Worm (Caenorhabditis elegans) whole organism, L2 larva: Measurements from ENCODE around the gene mask-1.
A peak's percentile ranks its signal among the peaks of the same experiment; 100 is the strongest.

ENCODE experiments used
- C34F6.9 ChIP-seq: fragments of 150-350 bp; optimal IDR thresholded peaks from 2 replicates; lab custom pipeline; 2014; ENCODE audit warnings: missing biosample characterization, missing genetic modification characterization
- F13H6.1 ChIP-seq: sonication (generic microtip); optimal IDR thresholded peaks from 2 replicates; lab custom pipeline; 2016; ENCODE audit warnings: missing genetic modification characterization, missing compliant biosample characterization
- R02D3.7 ChIP-seq: fragments of 150-350 bp; optimal IDR thresholded peaks from 2 replicates; lab custom pipeline; 2014; ENCODE audit warnings: missing biosample characterization, missing genetic modification characterization
- Y55F3AM.14 ChIP-seq: fragments of 200-800 bp; sonication (Bioruptor generic); optimal IDR thresholded peaks from 2 replicates; lab custom pipeline; 2018; ENCODE audit warnings: mild to moderate bottlenecking, missing genetic modification characterization, missing compliant biosample characterization
- ZK546.5 ChIP-seq: sonication (generic microtip); optimal IDR thresholded peaks from 2 replicates; lab custom pipeline; 2017; ENCODE audit warnings: missing biosample characterization, missing genetic modification characterization
- alr-1 ChIP-seq: fragments of 150-350 bp; optimal IDR thresholded peaks from 2 replicates; lab custom pipeline; 2014; ENCODE audit warnings: missing biosample characterization, missing genetic modification characterization
- aly-2 ChIP-seq: fragments of 150-350 bp; optimal IDR thresholded peaks from 2 replicates; lab custom pipeline; 2014; ENCODE audit warnings: missing biosample characterization, missing genetic modification characterization
- ama-1 ChIP-seq: fragments of 150-350 bp; optimal IDR thresholded peaks from 2 replicates; lab custom pipeline; 2018; ENCODE audit warnings: inconsistent platforms
- blmp-1 ChIP-seq: sonication (generic microtip); optimal IDR thresholded peaks from 2 replicates; lab custom pipeline; 2017; ENCODE audit warnings: missing genetic modification characterization, mild to moderate bottlenecking, missing compliant biosample characterization, antibody characterized with exemption, moderate library complexity; ENCODE audit not compliant: insufficient read depth
- ceh-16 ChIP-seq: fragments of 150-350 bp; optimal IDR thresholded peaks from 2 replicates; lab custom pipeline; 2014; ENCODE audit warnings: missing biosample characterization, missing genetic modification characterization
- ceh-82 ChIP-seq: fragments of 150-350 bp; optimal IDR thresholded peaks from 2 replicates; lab custom pipeline; 2014; ENCODE audit warnings: missing biosample characterization, missing genetic modification characterization
- crh-2 ChIP-seq: sonication (generic microtip); optimal IDR thresholded peaks from 2 replicates; lab custom pipeline; 2017; ENCODE audit warnings: missing biosample characterization, missing genetic modification characterization
- dmd-4 ChIP-seq: sonication (generic microtip); optimal IDR thresholded peaks from 2 replicates; lab custom pipeline; 2017; ENCODE audit warnings: missing biosample characterization, missing genetic modification characterization
- egl-27 ChIP-seq: sonication (generic microtip); optimal IDR thresholded peaks from 3 replicates; lab custom pipeline; 2017; ENCODE audit warnings: missing biosample characterization, missing genetic modification reagents, missing genetic modification characterization
- elt-1 ChIP-seq: fragments of 150-350 bp; optimal IDR thresholded peaks from 2 replicates; lab custom pipeline; 2014; ENCODE audit warnings: missing biosample characterization, missing genetic modification characterization
- elt-3 ChIP-seq: sonication (generic microtip); optimal IDR thresholded peaks from 2 replicates; lab custom pipeline; 2017; ENCODE audit warnings: missing biosample characterization, missing genetic modification characterization
- fos-1 ChIP-seq: fragments of 150-350 bp; optimal IDR thresholded peaks from 2 replicates; lab custom pipeline; 2014; ENCODE audit warnings: missing biosample characterization, missing genetic modification characterization
- gmeb-1 ChIP-seq: fragments of 150-350 bp; optimal IDR thresholded peaks from 2 replicates; lab custom pipeline; 2014; ENCODE audit warnings: missing biosample characterization, missing genetic modification characterization
- lin-11 ChIP-seq: fragments of 150-350 bp; sonication (generic microtip); optimal IDR thresholded peaks from 2 replicates; lab custom pipeline; 2014; ENCODE audit warnings: missing biosample characterization, missing genetic modification characterization, inconsistent platforms, mixed read lengths
- lin-13 ChIP-seq: fragments of 150-350 bp; optimal IDR thresholded peaks from 2 replicates; lab custom pipeline; 2014; ENCODE audit warnings: missing biosample characterization, missing genetic modification reagents, missing genetic modification characterization
- lin-39 ChIP-seq: fragments of 150-350 bp; optimal IDR thresholded peaks from 2 replicates; lab custom pipeline; 2014; ENCODE audit warnings: missing biosample characterization, missing genetic modification reagents, missing genetic modification characterization
- lsy-2 ChIP-seq, 2 experiments: fragments of 150-350 bp in 1 of 2; sonication (generic microtip) in 1 of 2; optimal IDR thresholded peaks; 2 replicates each; lab custom pipeline; 2014 to 2017; ENCODE audit warnings: missing biosample characterization in 2 of 2, missing genetic modification characterization in 2 of 2
- mab-5 ChIP-seq: fragments of 150-350 bp; optimal IDR thresholded peaks from 2 replicates; lab custom pipeline; 2014; ENCODE audit warnings: missing biosample characterization, missing genetic modification characterization
- mbf-1 ChIP-seq: sonication (generic microtip); optimal IDR thresholded peaks from 2 replicates; lab custom pipeline; 2017; ENCODE audit warnings: missing biosample characterization, missing genetic modification characterization
- mdl-1 ChIP-seq, 2 experiments: fragments of 150-350 bp in 1 of 2; sonication (generic microtip) in 1 of 2; optimal IDR thresholded peaks; 2 replicates each; lab custom pipeline; 2017; ENCODE audit warnings: missing biosample characterization in 2 of 2, missing genetic modification characterization in 2 of 2
- nhr-10 ChIP-seq: sonication (generic microtip); optimal IDR thresholded peaks from 2 replicates; lab custom pipeline; 2017; ENCODE audit warnings: missing biosample characterization, missing genetic modification characterization
- nhr-11 ChIP-seq: fragments of 150-350 bp; optimal IDR thresholded peaks from 2 replicates; lab custom pipeline; 2014; ENCODE audit warnings: missing biosample characterization, missing genetic modification characterization
- nhr-12 ChIP-seq: fragments of 150-350 bp; optimal IDR thresholded peaks from 2 replicates; lab custom pipeline; 2014; ENCODE audit warnings: missing biosample characterization, missing genetic modification characterization
- nhr-129 ChIP-seq: fragments of 150-350 bp; optimal IDR thresholded peaks from 2 replicates; lab custom pipeline; 2014; ENCODE audit warnings: missing biosample characterization, missing genetic modification characterization
- nhr-21 ChIP-seq: fragments of 150-350 bp; optimal IDR thresholded peaks from 2 replicates; lab custom pipeline; 2014; ENCODE audit warnings: missing biosample characterization, missing genetic modification characterization
- nhr-23 ChIP-seq: fragments of 150-350 bp; optimal IDR thresholded peaks from 2 replicates; lab custom pipeline; 2014; ENCODE audit warnings: missing biosample characterization, missing genetic modification reagents, missing genetic modification characterization
- nhr-237 ChIP-seq: fragments of 150-350 bp; optimal IDR thresholded peaks from 2 replicates; lab custom pipeline; 2014; ENCODE audit warnings: missing biosample characterization, missing genetic modification characterization
- nhr-25 ChIP-seq: fragments of 150-350 bp; sonication (generic microtip); optimal IDR thresholded peaks from 3 replicates; lab custom pipeline; 2014; ENCODE audit warnings: missing biosample characterization, missing genetic modification characterization
- nhr-6 ChIP-seq: fragments of 150-350 bp; optimal IDR thresholded peaks from 2 replicates; lab custom pipeline; 2014; ENCODE audit warnings: missing biosample characterization, missing genetic modification characterization
- nhr-77 ChIP-seq: fragments of 150-350 bp; optimal IDR thresholded peaks from 2 replicates; lab custom pipeline; 2014; ENCODE audit warnings: missing biosample characterization, missing genetic modification characterization
- peb-1 ChIP-seq: fragments of 150-350 bp; optimal IDR thresholded peaks from 2 replicates; lab custom pipeline; 2014; ENCODE audit warnings: missing biosample characterization, missing genetic modification characterization
- sem-4 ChIP-seq: fragments of 150-350 bp; optimal IDR thresholded peaks from 2 replicates; lab custom pipeline; 2014; ENCODE audit warnings: missing biosample characterization, missing genetic modification reagents, missing genetic modification characterization
- skn-1 ChIP-seq: sonication (generic microtip); optimal IDR thresholded peaks from 2 replicates; lab custom pipeline; 2017; ENCODE audit warnings: missing biosample characterization, missing genetic modification characterization
- sma-3 ChIP-seq: sonication (generic microtip); optimal IDR thresholded peaks from 2 replicates; lab custom pipeline; 2016; ENCODE audit warnings: missing genetic modification reagents, missing genetic modification characterization, missing compliant biosample characterization
- sma-9 ChIP-seq, 2 experiments: fragments of 150-350 bp in 1 of 2; sonication (generic microtip) in 1 of 2; optimal IDR thresholded peaks; 2 replicates each; lab custom pipeline; 2014 to 2016; ENCODE audit warnings: missing genetic modification characterization in 2 of 2, mild to moderate bottlenecking in 1 of 2, missing biosample characterization in 1 of 2, missing compliant biosample characterization in 1 of 2, missing genetic modification reagents in 1 of 2, moderate library complexity in 1 of 2
- snpc-4 ChIP-seq: fragments of 150-350 bp; optimal IDR thresholded peaks from 2 replicates; lab custom pipeline; 2014; ENCODE audit warnings: missing biosample characterization, missing genetic modification characterization
- unc-39 ChIP-seq: fragments of 150-350 bp; optimal IDR thresholded peaks from 2 replicates; lab custom pipeline; 2014; ENCODE audit warnings: missing biosample characterization, missing genetic modification characterization
- unc-55 ChIP-seq: fragments of 150-350 bp; sonication (generic microtip); optimal IDR thresholded peaks from 3 replicates; lab custom pipeline; 2014; ENCODE audit warnings: missing biosample characterization, missing genetic modification reagents, missing genetic modification characterization
- unc-62 ChIP-seq: fragments of 150-350 bp; optimal IDR thresholded peaks from 2 replicates; lab custom pipeline; 2014; ENCODE audit warnings: missing biosample characterization, missing genetic modification reagents, missing genetic modification characterization
- zag-1 ChIP-seq: fragments of 150-350 bp; optimal IDR thresholded peaks from 2 replicates; lab custom pipeline; 2014; ENCODE audit warnings: missing biosample characterization, missing genetic modification characterization
- ztf-1 ChIP-seq: fragments of 200-800 bp; sonication (Bioruptor generic); conservative IDR thresholded peaks from 2 replicates; pipeline ENCODE4 v1.3.6; 2022; ENCODE audit warnings: missing genetic modification characterization, missing compliant biosample characterization
- ztf-11 ChIP-seq: sonication (generic microtip); optimal IDR thresholded peaks from 2 replicates; lab custom pipeline; 2017; ENCODE audit warnings: missing biosample characterization, missing genetic modification characterization
- ztf-4 ChIP-seq: fragments of 150-350 bp; optimal IDR thresholded peaks from 2 replicates; lab custom pipeline; 2014; ENCODE audit warnings: missing biosample characterization, missing genetic modification characterization

Gene mask-1

ce11 chrIV:10360336-10360735 is 14.4 kb upstream of the mask-1 start, which contains the start of gene ugt-59:
ugt-59 (plus strand) TSS chrIV:10360636.
- no peak for TF ChIP-seq C34F6.9 (tag; lab: Kevin White, UChicago)
- TF ChIP-seq elt-3 = no peak

- no peak for TF ChIP-seq aly-2 (tag; lab: Kevin White, UChicago)
- no peak for TF ChIP-seq nhr-21 (tag; lab: Kevin White, UChicago)
- no peak for TF ChIP-seq ztf-1
- no peak for TF ChIP-seq egl-27 (tag; lab: Kevin White, UChicago)
- no peak for TF ChIP-seq ceh-16 (tag; lab: Kevin White, UChicago)
- no peak for TF ChIP-seq ama-1 (lab: Kevin White, UChicago)
- TF ChIP-seq nhr-6 = no peak
- TF ChIP-seq ZK546.5 (tag; lab: Kevin White, UChicago) = no peak
- TF ChIP-seq nhr-77 (tag; lab: Kevin White, UChicago) = no peak
- peak; percentile 54 for TF ChIP-seq unc-55 (GFP tag; lab: Kevin White, UChicago)
- TF ChIP-seq ztf-11 = no peak
- TF ChIP-seq C34F6.9 (tag; lab: Kevin White, UChicago) = peak; percentile 64
- TF ChIP-seq crh-2 (tag; lab: Kevin White, UChicago) = peak; percentile 83
- TF ChIP-seq lin-39 = no peak
- peak; percentile 53 for TF ChIP-seq sma-9 (GFP tag; optimal IDR thresholded peaks at IDR 0.05; lab: Kevin White, UChicago)
- no peak for TF ChIP-seq sma-9 (tag; optimal IDR thresholded peaks at IDR 0.05; lab: Kevin White, UChicago)
- peak; percentile 49 for TF ChIP-seq sma-3
- TF ChIP-seq dmd-4 = no peak
- no peak for TF ChIP-seq mab-5 (tag; lab: Kevin White, UChicago)
- no peak for TF ChIP-seq ztf-4 (tag; lab: Kevin White, UChicago)
- TF ChIP-seq mbf-1 = no peak
- TF ChIP-seq nhr-23 (tag; lab: Kevin White, UChicago) = no peak
- TF ChIP-seq mdl-1 (tag; optimal IDR thresholded peaks at IDR 0.05; lab: Kevin White, UChicago) = no peak
- TF ChIP-seq nhr-11 = no peak
- no peak for TF ChIP-seq sem-4 (tag; lab: Kevin White, UChicago)
- no peak for TF ChIP-seq blmp-1 (tag; lab: Kevin White, UChicago)
- no peak for TF ChIP-seq snpc-4 (tag; lab: Kevin White, UChicago)
- no peak for TF ChIP-seq peb-1 (tag; lab: Kevin White, UChicago)
- no peak for TF ChIP-seq unc-39
- no peak for TF ChIP-seq nhr-237 (tag; lab: Kevin White, UChicago)
- no peak for TF ChIP-seq R02D3.7 (tag; lab: Kevin White, UChicago)
- TF ChIP-seq F13H6.1 (tag; lab: Kevin White, UChicago) = peak; percentile 40
- no peak for TF ChIP-seq zag-1
- no peak for TF ChIP-seq unc-62
- no peak for TF ChIP-seq skn-1 (tag; lab: Kevin White, UChicago)
- TF ChIP-seq elt-1 = no peak
- TF ChIP-seq nhr-25 (tag; lab: Kevin White, UChicago) = peak; percentile 29
- TF ChIP-seq ceh-82 (tag; lab: Kevin White, UChicago) = no peak
- TF ChIP-seq lin-13 = no peak
- TF ChIP-seq fos-1 (tag; lab: Kevin White, UChicago) = no peak
- TF ChIP-seq lsy-2 (tag; optimal IDR thresholded peaks at IDR 0.05; lab: Kevin White, UChicago) = peak in 1 of 2 experiments; percentile 69
- TF ChIP-seq alr-1 (tag; lab: Kevin White, UChicago) = no peak
- TF ChIP-seq lin-11 = no peak
- no peak for TF ChIP-seq nhr-10 (tag; lab: Kevin White, UChicago)
- TF ChIP-seq gmeb-1 (tag; lab: Kevin White, UChicago) = peak; percentile 67
- peak; percentile 54 for TF ChIP-seq nhr-129 (tag; lab: Kevin White, UChicago)
- TF ChIP-seq nhr-12 (tag; lab: Kevin White, UChicago) = no peak
- TF ChIP-seq elt-3 = no peak
- no peak for TF ChIP-seq Y55F3AM.14 (GFP tag; lab: Kevin White, UChicago)
- TF ChIP-seq, all 48 proteins: peak for 10
Observed at ce11 chrIV:10366018-10366417, 8.7 kb upstream of the mask-1 start, which contains the start of gene sir-2.1. sir-2.1 (minus strand) TSS chrIV:10366229.
